Worm (Caenorhabditis elegans) whole organism, L3 larva: ENCODE measurements around the gene Y37E11AR.7.

Experiments used
- R02D3.7 ChIP-seq: fragments of 150-350 bp; optimal IDR thresholded peaks from 2 replicates; lab custom pipeline; 2014; ENCODE audit warnings: missing biosample characterization, missing genetic modification characterization
- ZK546.5 ChIP-seq: sonication (generic microtip); optimal IDR thresholded peaks from 2 replicates; lab custom pipeline; 2017; ENCODE audit warnings: missing biosample characterization, missing genetic modification characterization
- aly-2 ChIP-seq: fragments of 150-350 bp; optimal IDR thresholded peaks from 2 replicates; lab custom pipeline; 2014; ENCODE audit warnings: missing biosample characterization, missing genetic modification characterization
- ceh-16 ChIP-seq: sonication (generic microtip); optimal IDR thresholded peaks from 2 replicates; lab custom pipeline; 2017; ENCODE audit warnings: missing biosample characterization, missing genetic modification characterization
- ceh-28 ChIP-seq: fragments of 150-350 bp; optimal IDR thresholded peaks from 2 replicates; lab custom pipeline; 2014; ENCODE audit warnings: missing biosample characterization, missing genetic modification reagents, missing genetic modification characterization
- daf-12 ChIP-seq: fragments of 150-350 bp; optimal IDR thresholded peaks from 2 replicates; lab custom pipeline; 2014; ENCODE audit warnings: missing biosample characterization, missing genetic modification reagents, missing genetic modification characterization
- egl-27 ChIP-seq: sonication (generic microtip); optimal IDR thresholded peaks from 4 replicates; lab custom pipeline; 2017; ENCODE audit warnings: missing biosample characterization, missing genetic modification reagents, missing genetic modification characterization
- egl-5 ChIP-seq: fragments of 150-350 bp; optimal IDR thresholded peaks from 2 replicates; lab custom pipeline; 2017; ENCODE audit warnings: missing biosample characterization, missing genetic modification reagents, missing genetic modification characterization, inconsistent platforms
- elt-2 ChIP-seq: sonication (generic microtip); optimal IDR thresholded peaks from 2 replicates; lab custom pipeline; 2016; ENCODE audit warnings: missing genetic modification reagents, mild to moderate bottlenecking, missing genetic modification characterization, missing compliant biosample characterization
- eor-1 ChIP-seq, 2 experiments: fragments of 150-350 bp; optimal IDR thresholded peaks; 2 replicates each; lab custom pipeline; 2014 to 2018; ENCODE audit warnings: missing biosample characterization in 2 of 2, missing genetic modification characterization in 2 of 2
- fkh-2 ChIP-seq: fragments of 150-350 bp; optimal IDR thresholded peaks from 2 replicates; lab custom pipeline; 2014; ENCODE audit warnings: missing biosample characterization, missing genetic modification reagents, missing genetic modification characterization
- fos-1 ChIP-seq: fragments of 150-350 bp; optimal IDR thresholded peaks from 2 replicates; lab custom pipeline; 2014; ENCODE audit warnings: missing biosample characterization, missing genetic modification characterization
- hmg-11 ChIP-seq: sonication (generic microtip); optimal IDR thresholded peaks from 2 replicates; lab custom pipeline; 2016; ENCODE audit warnings: missing genetic modification characterization, missing compliant biosample characterization
- lin-15B ChIP-seq: fragments of 150-350 bp; optimal IDR thresholded peaks from 2 replicates; lab custom pipeline; 2014; ENCODE audit warnings: missing biosample characterization, missing genetic modification characterization
- lin-39 ChIP-seq: fragments of 150-350 bp; optimal IDR thresholded peaks from 2 replicates; lab custom pipeline; 2018; ENCODE audit warnings: missing biosample characterization, missing genetic modification reagents, missing genetic modification characterization
- lsy-12 ChIP-seq: sonication (generic microtip); optimal IDR thresholded peaks from 2 replicates; lab custom pipeline; 2016; ENCODE audit warnings: mild to moderate bottlenecking, missing genetic modification characterization, missing compliant biosample characterization
- mdl-1 ChIP-seq: fragments of 150-350 bp; optimal IDR thresholded peaks from 2 replicates; lab custom pipeline; 2014; ENCODE audit warnings: missing biosample characterization, missing genetic modification characterization
- mml-1 ChIP-seq: fragments of 150-350 bp; sonication (generic microtip); optimal IDR thresholded peaks from 3 replicates; lab custom pipeline; 2014; ENCODE audit warnings: missing biosample characterization, missing genetic modification characterization
- nhr-23 ChIP-seq: fragments of 150-350 bp; optimal IDR thresholded peaks from 2 replicates; lab custom pipeline; 2014; ENCODE audit warnings: missing biosample characterization, missing genetic modification reagents, missing genetic modification characterization
- nhr-237 ChIP-seq: fragments of 150-350 bp; optimal IDR thresholded peaks from 2 replicates; lab custom pipeline; 2014; ENCODE audit warnings: missing biosample characterization, missing genetic modification characterization
- nhr-28 ChIP-seq: fragments of 150-350 bp; optimal IDR thresholded peaks from 2 replicates; lab custom pipeline; 2014; ENCODE audit warnings: missing biosample characterization, missing genetic modification characterization
- nhr-43 ChIP-seq: sonication (generic microtip); optimal IDR thresholded peaks from 2 replicates; lab custom pipeline; 2016; ENCODE audit warnings: mild to moderate bottlenecking, missing genetic modification characterization, missing compliant biosample characterization; ENCODE audit not compliant: poor library complexity, severe bottlenecking
- nhr-67 ChIP-seq: fragments of 150-350 bp; optimal IDR thresholded peaks from 2 replicates; lab custom pipeline; 2014; ENCODE audit warnings: missing biosample characterization, missing genetic modification characterization
- nhr-77 ChIP-seq: fragments of 150-350 bp; optimal IDR thresholded peaks from 2 replicates; lab custom pipeline; 2014; ENCODE audit warnings: missing biosample characterization, missing genetic modification characterization
- pha-4 ChIP-seq: fragments of 150-350 bp; optimal IDR thresholded peaks from 2 replicates; lab custom pipeline; 2014; ENCODE audit warnings: missing biosample characterization, missing genetic modification reagents, missing genetic modification characterization
- skn-1 ChIP-seq: fragments of 150-350 bp; optimal IDR thresholded peaks from 2 replicates; lab custom pipeline; 2014; ENCODE audit warnings: missing biosample characterization, missing genetic modification characterization
- snpc-4 ChIP-seq: fragments of 150-350 bp; optimal IDR thresholded peaks from 2 replicates; lab custom pipeline; 2014; ENCODE audit warnings: missing biosample characterization, missing genetic modification characterization
- unc-39 ChIP-seq: sonication (generic microtip); optimal IDR thresholded peaks from 4 replicates; lab custom pipeline; 2017; ENCODE audit warnings: missing biosample characterization, missing genetic modification characterization
- unc-62 ChIP-seq: fragments of 150-350 bp; sonication (generic microtip); optimal IDR thresholded peaks from 4 replicates; lab custom pipeline; 2014; ENCODE audit warnings: missing biosample characterization, missing genetic modification reagents, missing genetic modification characterization
- zag-1 ChIP-seq: fragments of 150-350 bp; optimal IDR thresholded peaks from 2 replicates; lab custom pipeline; 2014; ENCODE audit warnings: missing biosample characterization, missing genetic modification characterization
- ztf-11 ChIP-seq: fragments of 150-350 bp; optimal IDR thresholded peaks from 2 replicates; lab custom pipeline; 2014; ENCODE audit warnings: missing biosample characterization, missing genetic modification characterization
- ztf-4 ChIP-seq: fragments of 150-350 bp; optimal IDR thresholded peaks from 2 replicates; lab custom pipeline; 2014; ENCODE audit warnings: missing biosample characterization, missing genetic modification characterization

The Y37E11AR.7 gene

DNA sequence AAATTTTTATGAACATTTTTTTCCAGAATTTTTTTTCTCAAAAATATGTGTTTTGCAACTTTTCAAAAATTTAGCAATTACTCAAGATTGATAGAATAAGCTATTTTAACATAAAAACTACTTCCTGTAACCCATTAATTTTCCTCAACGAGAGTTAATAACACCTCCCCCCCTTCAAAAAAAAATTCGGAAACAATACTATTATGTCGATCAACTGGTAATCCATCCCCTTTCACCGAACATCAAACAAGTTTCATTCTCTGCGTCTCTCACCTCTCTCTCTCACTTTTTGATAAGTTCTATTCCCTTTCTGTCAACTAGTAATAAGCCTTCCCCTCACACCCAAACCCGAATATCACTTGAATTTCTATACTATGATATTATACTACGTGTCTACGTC, 28.7 kb upstream of the Y37E11AR.7 start, which contains the start of gene glct-6:
glct-6 (plus strand) TSS at position 301 of the 400 bp plus-strand sequence.
- TF ChIP-seq R02D3.7 (tag; lab: Kevin White, UChicago) (no peak), nhr-77 (tag; lab: Kevin White, UChicago) (no peak), pha-4 (tag; lab: Kevin White, UChicago) (no peak), fkh-2 (tag; lab: Kevin White, UChicago) (no peak)

ce11 chrIV:3781539-3781938, 26.3 kb upstream of the Y37E11AR.7 start:
- no peak for TF ChIP-seq mdl-1 (tag; lab: Kevin White, UChicago)
- no peak for TF ChIP-seq nhr-23
- no peak for TF ChIP-seq elt-2 (tag; lab: Kevin White, UChicago)
- no peak for TF ChIP-seq lin-39 (tag; lab: Kevin White, UChicago)
- TF ChIP-seq eor-1 (tag; optimal IDR thresholded peaks at IDR 0.05; lab: Kevin White, UChicago): no peak
- TF ChIP-seq R02D3.7 (tag; lab: Kevin White, UChicago): no peak
- TF ChIP-seq nhr-77 (tag; lab: Kevin White, UChicago): no peak
- no peak for TF ChIP-seq aly-2 (tag; lab: Kevin White, UChicago)
- TF ChIP-seq unc-39 (tag; lab: Kevin White, UChicago): no peak
- no peak for TF ChIP-seq snpc-4 (tag; lab: Kevin White, UChicago)
- no peak for TF ChIP-seq ztf-11
- TF ChIP-seq ceh-16 (tag; lab: Kevin White, UChicago): no peak
- TF ChIP-seq hmg-11 (tag; lab: Kevin White, UChicago): no peak
- TF ChIP-seq lsy-12: no peak
- no peak for TF ChIP-seq egl-5 (tag; lab: Kevin White, UChicago)
- no peak for TF ChIP-seq nhr-67 (tag; lab: Kevin White, UChicago)
- no peak for TF ChIP-seq mml-1

ce11 chrIV:3774160-3774559, 18.9 kb upstream of the Y37E11AR.7 start:
- no peak for TF ChIP-seq nhr-67 (tag; lab: Kevin White, UChicago)
- TF ChIP-seq pha-4 (tag; lab: Kevin White, UChicago): no peak
- TF ChIP-seq ztf-4: no peak
- TF ChIP-seq ZK546.5 (tag; lab: Kevin White, UChicago): no peak
- TF ChIP-seq egl-27 (tag; lab: Kevin White, UChicago): no peak
- TF ChIP-seq lsy-12: no peak
- no peak for TF ChIP-seq fkh-2 (tag; lab: Kevin White, UChicago)
- TF ChIP-seq mml-1: no peak
- no peak for TF ChIP-seq hmg-11 (tag; lab: Kevin White, UChicago)
- TF ChIP-seq eor-1 (tag; optimal IDR thresholded peaks at IDR 0.05; lab: Kevin White, UChicago): no peak
- TF ChIP-seq, all 47 proteins: peak for 0

DNA sequence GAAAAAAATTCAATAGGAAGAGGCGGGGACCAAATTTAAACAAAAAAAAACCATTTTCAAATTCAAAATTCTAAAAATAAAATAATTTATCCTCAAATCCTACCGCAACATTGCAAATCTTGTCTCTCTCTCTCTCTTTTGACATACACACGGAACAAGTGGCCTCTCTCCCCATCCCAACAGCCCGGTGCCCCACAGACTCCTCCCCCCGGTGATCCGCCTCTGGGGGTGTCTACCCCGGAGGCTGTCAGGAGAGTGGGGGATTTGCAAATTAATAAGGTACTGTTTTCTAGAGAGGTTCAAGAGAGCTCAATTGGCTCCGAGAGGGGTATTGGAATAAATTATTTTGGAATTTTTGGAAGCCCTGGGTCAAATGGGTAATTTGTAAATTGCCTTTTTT, 12.5 kb upstream of the Y37E11AR.7 start:
- TF ChIP-seq lin-15B (tag; lab: Kevin White, UChicago) (no peak), ceh-28 (tag; lab: Kevin White, UChicago) (no peak), skn-1 (tag; lab: Kevin White, UChicago) (no peak), daf-12 (no peak), unc-62 (GFP tag; lab: Kevin White, UChicago) (no peak), eor-1 (tag; optimal IDR thresholded peaks at IDR 0.05; lab: Kevin White, UChicago) (no peak), ZK546.5 (tag; lab: Kevin White, UChicago) (no peak), egl-27 (tag; lab: Kevin White, UChicago) (no peak), pha-4 (tag; lab: Kevin White, UChicago) (no peak), nhr-43 (tag; lab: Kevin White, UChicago) (no peak), R02D3.7 (tag; lab: Kevin White, UChicago) (no peak), egl-5 (tag; lab: Kevin White, UChicago) (no peak), nhr-237 (tag; lab: Kevin White, UChicago) (no peak), hmg-11 (tag; lab: Kevin White, UChicago) (no peak), zag-1 (no peak), nhr-67 (tag; lab: Kevin White, UChicago) (no peak)

DNA sequence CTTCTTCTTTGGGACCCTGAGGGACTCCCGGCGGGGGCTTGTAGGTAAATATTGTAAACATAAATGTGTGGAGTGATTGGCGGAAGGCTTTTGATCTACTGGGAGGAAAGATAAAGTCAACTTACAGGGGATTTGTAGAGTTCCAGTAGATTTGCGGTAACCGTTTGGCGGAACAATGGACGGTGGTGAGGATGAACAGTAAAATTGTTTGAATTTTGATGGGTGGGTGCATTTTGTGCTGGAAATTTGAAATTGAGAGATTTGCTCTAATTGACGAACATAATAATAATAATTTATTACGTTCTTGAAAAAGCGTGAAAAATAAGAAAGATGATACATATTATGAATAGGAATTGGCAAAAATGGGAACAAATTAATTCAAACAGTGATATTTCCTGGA, 11.3 kb upstream of the Y37E11AR.7 start, which contains the start of gene vab-2:
vab-2 (minus strand) TSS at position 238 of the 400 bp plus-strand sequence.
- TF ChIP-seq fos-1 (tag; lab: Kevin White, UChicago) (no peak), nhr-28 (tag; lab: Kevin White, UChicago) (no peak)
